Worm (Caenorhabditis elegans): ENCODE data around the gene srx-10.

The srx-10 gene

DNA sequence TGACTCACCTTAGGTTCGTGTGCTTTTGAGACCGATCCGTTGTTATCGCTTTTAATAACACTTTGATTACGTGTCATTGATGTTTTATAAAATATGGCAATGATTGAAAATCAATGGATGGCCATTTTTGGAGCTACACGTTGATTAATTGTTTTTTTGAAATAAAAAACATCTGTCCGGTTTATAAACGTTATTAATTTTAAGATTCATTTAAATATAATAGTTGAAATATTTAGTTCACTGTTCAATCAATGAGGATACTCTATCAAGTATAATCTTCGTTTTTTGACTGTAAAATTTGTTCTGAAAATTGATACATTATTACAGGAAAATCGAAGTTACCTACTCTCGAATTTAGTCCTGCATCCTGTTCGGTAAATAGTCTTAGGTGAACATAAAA is 12.0 kb upstream of the srx-10 start, which contains the start of gene R10D12.10:
Gene R10D12.10 (minus strand): TSS at position 101 of the 400 bp plus-strand sequence.
- TF ChIP-seq T23F11.4 (GFP tag; optimal IDR thresholded peaks at IDR 0.05) (no peak), elt-2 (tag; optimal IDR thresholded peaks at IDR 0.05) (no peak), madf-2 (tag; optimal IDR thresholded peaks at IDR 0.05) (no peak)

DNA sequence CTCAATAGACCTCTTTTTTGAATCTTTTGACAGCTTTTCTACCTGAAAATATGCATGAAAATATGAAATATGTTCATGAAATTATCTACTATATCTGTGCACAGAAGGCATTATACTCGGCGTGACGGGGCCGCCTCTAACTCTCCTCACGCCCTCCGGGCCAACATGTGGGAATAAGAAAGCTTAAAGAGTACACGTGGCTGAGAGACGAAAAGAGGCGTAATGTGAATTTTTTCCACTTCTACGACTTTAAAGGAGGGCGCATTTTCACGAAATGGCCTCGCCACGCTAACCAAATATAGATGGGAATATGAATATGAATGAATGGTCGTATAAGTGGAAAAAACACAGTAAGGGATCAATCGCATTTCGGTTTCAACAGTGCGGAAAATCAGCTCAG is 11.4 kb upstream of the srx-10 start:
- no peak for TF ChIP-seq hlh-13 (GFP tag; optimal IDR thresholded peaks at IDR 0.05)
- TF ChIP-seq ceh-14 (tag; optimal IDR thresholded peaks at IDR 0.05) = no peak
- TF ChIP-seq ceh-18 (tag; optimal IDR thresholded peaks at IDR 0.05) = no peak
- TF ChIP-seq ceh-9 (tag; optimal IDR thresholded peaks at IDR 0.05) = no peak
- TF ChIP-seq ztf-16 (tag; optimal IDR thresholded peaks at IDR 0.05) = no peak

DNA sequence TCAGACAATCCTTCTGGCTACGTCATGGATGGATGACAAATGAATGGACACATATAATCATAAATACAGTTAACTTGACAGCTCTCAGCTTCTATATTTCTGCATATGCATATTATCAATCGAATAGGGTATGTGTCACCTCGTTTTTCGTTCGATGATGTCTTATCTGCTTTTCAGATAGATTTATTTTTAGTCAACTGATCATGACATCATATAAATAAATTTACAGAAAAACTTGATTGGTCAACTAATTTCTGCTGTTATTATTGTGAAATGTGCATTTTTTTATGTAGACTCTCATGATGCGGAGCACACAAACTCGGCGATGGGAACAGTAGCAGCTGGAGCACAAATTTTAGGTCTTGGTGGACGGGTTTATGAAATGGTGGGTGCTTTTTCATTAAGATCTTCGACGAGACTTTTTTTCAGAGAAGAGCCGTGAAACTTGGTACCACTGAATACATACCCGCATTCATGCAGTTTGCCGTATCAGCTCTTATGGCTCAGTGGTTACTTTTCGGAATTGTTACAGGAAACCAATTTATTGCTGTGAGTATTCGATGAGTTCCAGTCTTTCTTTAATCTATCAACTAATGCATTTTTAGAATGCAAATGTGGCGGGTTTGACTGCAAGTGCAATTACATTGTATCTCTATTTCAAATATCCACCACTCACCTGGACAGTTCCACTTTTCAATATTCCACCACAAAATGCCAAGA is 9.2 kb upstream of the srx-10 start:
- no peak for TF ChIP-seq lim-6 (tag; optimal IDR thresholded peaks at IDR 0.05)
- TF ChIP-seq nhr-11 (tag; optimal IDR thresholded peaks at IDR 0.05) = no peak
- TF ChIP-seq rnt-1 (tag; optimal IDR thresholded peaks at IDR 0.05) = no peak
- no peak for TF ChIP-seq T23F11.4 (GFP tag; optimal IDR thresholded peaks at IDR 0.05)
- no peak for TF ChIP-seq fkh-6 (tag; optimal IDR thresholded peaks at IDR 0.05)
- TF ChIP-seq hlh-15 (tag; optimal IDR thresholded peaks at IDR 0.05) = no peak
- no peak for TF ChIP-seq nhr-232 (tag; optimal IDR thresholded peaks at IDR 0.05)
- no peak for TF ChIP-seq ceh-22 (tag; optimal IDR thresholded peaks at IDR 0.05)

DNA sequence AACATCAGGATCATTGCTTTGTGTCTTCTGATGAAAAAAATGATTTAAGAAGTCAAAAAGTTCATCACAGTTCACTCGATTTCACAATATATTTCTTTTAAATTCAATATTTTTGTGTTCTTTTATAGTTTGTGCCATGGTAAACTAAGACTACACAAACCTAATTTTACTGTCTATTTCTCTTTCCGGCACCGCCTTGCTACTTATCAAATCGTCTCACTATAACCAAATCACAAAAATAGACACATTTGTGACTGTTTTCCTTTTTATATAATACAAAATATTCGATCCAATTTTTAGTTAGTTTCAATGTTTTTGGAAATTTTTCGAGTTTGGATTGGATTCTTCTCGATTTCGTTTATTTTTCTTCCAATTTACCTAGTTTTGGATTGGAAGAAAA is 7.8 kb upstream of the srx-10 start, which contains the start of gene swt-6:
Gene swt-6 (plus strand): TSS at position 301 of the 400 bp plus-strand sequence.
- TF ChIP-seq dve-1 (tag; optimal IDR thresholded peaks at IDR 0.05) (no peak), T23F11.4 (GFP tag; optimal IDR thresholded peaks at IDR 0.05) (no peak), hlh-13 (GFP tag; optimal IDR thresholded peaks at IDR 0.05) (no peak), sox-4 (tag; optimal IDR thresholded peaks at IDR 0.05) (no peak), lim-6 (tag; optimal IDR thresholded peaks at IDR 0.05) (no peak), nhr-11 (tag; optimal IDR thresholded peaks at IDR 0.05) (no peak), Y22D7AL.16 (tag; optimal IDR thresholded peaks at IDR 0.05) (no peak), fax-1 (tag; optimal IDR thresholded peaks at IDR 0.05) (no peak), nfya-1 (tag; optimal IDR thresholded peaks at IDR 0.05) (no peak), npax-4 (tag; optimal IDR thresholded peaks at IDR 0.05) (no peak), ahr-1 (tag; optimal IDR thresholded peaks at IDR 0.05) (no peak)

DNA sequence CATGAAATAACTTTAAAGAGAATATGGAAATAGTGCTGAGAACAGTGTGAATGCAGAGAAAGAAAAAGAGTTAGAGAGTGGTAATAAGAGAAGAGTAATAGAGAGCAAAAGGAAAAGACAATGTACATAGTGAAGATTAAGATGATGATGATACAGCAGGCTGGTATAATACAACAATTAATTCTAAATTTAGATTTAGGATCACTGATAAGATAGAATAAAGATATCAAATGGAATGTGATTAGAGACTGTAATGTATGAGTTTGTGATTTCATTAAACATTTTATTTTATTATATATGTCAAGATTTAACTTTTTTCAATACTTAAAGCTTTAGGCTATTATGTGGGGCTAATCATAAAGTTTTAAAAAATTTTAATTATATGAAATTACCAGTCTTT is 6.9 kb upstream of the srx-10 start, which contains the start of gene R10D12.8:
Gene R10D12.8 (minus strand): TSS at position 101 of the 400 bp plus-strand sequence.
- TF ChIP-seq ceh-18 (tag; optimal IDR thresholded peaks at IDR 0.05) (no peak), syd-9 (tag; optimal IDR thresholded peaks at IDR 0.05) (no peak), C08G9.2 (tag; optimal IDR thresholded peaks at IDR 0.05) (no peak), ceh-45 (GFP tag; IDR thresholded peaks at IDR 0.05) (no peak), ceh-14 (tag; optimal IDR thresholded peaks at IDR 0.05) (no peak), unc-42 (tag; optimal IDR thresholded peaks at IDR 0.05) (no peak), T23F11.4 (GFP tag; optimal IDR thresholded peaks at IDR 0.05) (no peak), pag-3 (tag; optimal IDR thresholded peaks at IDR 0.05; ENCODE audit: borderline replicate concordance) (no peak), ceh-2 (tag; optimal IDR thresholded peaks at IDR 0.05) (no peak), C38D4.7 (GFP tag; optimal IDR thresholded peaks at IDR 0.05) (no peak)

DNA sequence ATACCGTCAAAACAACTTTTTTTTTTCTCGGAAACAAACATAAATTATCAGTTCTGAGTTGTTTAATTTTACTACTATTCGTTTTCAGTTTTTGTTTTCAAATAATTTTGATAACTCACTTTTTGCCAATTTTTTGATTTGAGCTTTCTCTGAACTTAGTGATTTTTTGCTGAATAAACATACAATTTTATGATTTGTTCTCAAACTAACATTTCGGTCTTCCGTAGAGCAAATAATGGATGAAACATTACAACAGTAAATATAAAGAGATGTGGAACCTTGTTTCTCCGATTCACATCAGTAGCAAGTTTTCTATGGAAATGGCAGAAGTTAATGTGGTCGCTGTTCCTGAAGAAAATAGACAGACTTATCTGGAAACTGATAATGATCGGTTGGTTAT is 3.5 kb upstream of the srx-10 start, which contains the start of gene R10D12.7:
Gene R10D12.7 (plus strand): TSS at position 301 of the 400 bp plus-strand sequence.
- TF ChIP-seq ztf-16 (tag; optimal IDR thresholded peaks at IDR 0.05) (no peak), hlh-30 (tag; optimal IDR thresholded peaks at IDR 0.05; ENCODE audit: insufficient read depth) (no peak), ceh-14 (tag; optimal IDR thresholded peaks at IDR 0.05) (no peak), hlh-13 (GFP tag; optimal IDR thresholded peaks at IDR 0.05) (no peak)
